Worm (Caenorhabditis elegans) whole organism, L4/young adult: ENCODE results near the gene npr-27.

Experiments used
- dao-5 ChIP-seq: sonication (generic microtip); optimal IDR thresholded peaks from 2 replicates; lab custom pipeline; 2016; ENCODE audit warnings: missing genotype, missing genetic modification characterization, moderate library complexity, missing compliant biosample characterization
- him-1 ChIP-seq: sonication (generic microtip); optimal IDR thresholded peaks from 2 replicates; lab custom pipeline; 2016; ENCODE audit warnings: missing genotype, missing genetic modification reagents, missing genetic modification characterization, missing compliant biosample characterization

ce11 chrIV:7294121-7294520 lies 11.3 kb upstream of the npr-27 start, which contains the start of gene F42C5.5:
- TF ChIP-seq him-1 (tag; lab: Kevin White, UChicago) (no peak), dao-5 (tag; lab: Kevin White, UChicago) (no peak)
